Worm (Caenorhabditis elegans) whole organism, L1 larva: ENCODE measurements around the gene sna-2.

Source experiments
- aly-2 ChIP-seq: fragments of 150-350 bp; optimal IDR thresholded peaks from 2 replicates; lab custom pipeline; 2014; ENCODE audit warnings: missing biosample characterization, missing genetic modification characterization
- blmp-1 ChIP-seq: fragments of 150-350 bp; optimal IDR thresholded peaks from 2 replicates; lab custom pipeline; 2014; ENCODE audit warnings: missing biosample characterization, missing genetic modification characterization
- ceh-63 ChIP-seq: fragments of 200-800 bp; sonication (Bioruptor generic); optimal IDR thresholded peaks from 2 replicates; lab custom pipeline; 2018; ENCODE audit warnings: mild to moderate bottlenecking, missing genetic modification characterization, missing compliant biosample characterization
- ceh-88 ChIP-seq: fragments of 200-800 bp; sonication (Bioruptor generic); IDR thresholded peaks from 2 replicates; pipeline ENCODE4 v1.3.6; 2022; ENCODE audit warnings: missing genetic modification characterization, missing compliant biosample characterization
- ces-1 ChIP-seq: fragments of 150-350 bp; optimal IDR thresholded peaks from 2 replicates; lab custom pipeline; 2014; ENCODE audit warnings: missing biosample characterization, missing genetic modification reagents, missing genetic modification characterization
- dsc-1 ChIP-seq: sonication (generic microtip); optimal IDR thresholded peaks from 2 replicates; lab custom pipeline; 2016; ENCODE audit warnings: mild to moderate bottlenecking, missing genetic modification characterization, missing compliant biosample characterization
- efl-1 ChIP-seq, 4 experiments: fragments of 150-350 bp; optimal IDR thresholded peaks in 3 of 4; peaks in 1 of 4; 1 replicate in 1 of 4; 2 replicates in 3 of 4; lab custom pipeline; 2014; ENCODE audit warnings: missing biosample characterization in 2 of 4, missing genetic modification characterization in 2 of 4, missing genetic modification reagents in 2 of 4
- efl-3 ChIP-seq: fragments of 200-800 bp; sonication (Bioruptor generic); optimal IDR thresholded peaks from 2 replicates; lab custom pipeline; 2018; ENCODE audit warnings: mild to moderate bottlenecking, missing genetic modification characterization, missing compliant biosample characterization
- elt-2 ChIP-seq: sonication (generic microtip); optimal IDR thresholded peaks from 2 replicates; lab custom pipeline; 2016; ENCODE audit warnings: missing genetic modification characterization, mild to moderate bottlenecking, inconsistent platforms, missing compliant biosample characterization, missing genetic modification reagents
- fkh-8 ChIP-seq: sonication (generic microtip); optimal IDR thresholded peaks from 2 replicates; lab custom pipeline; 2016; ENCODE audit warnings: mild to moderate bottlenecking, missing genetic modification characterization, missing compliant biosample characterization
- irx-1 ChIP-seq: sonication (generic microtip); optimal IDR thresholded peaks from 2 replicates; lab custom pipeline; 2016; ENCODE audit warnings: missing genetic modification characterization, missing compliant biosample characterization
- isw-1 ChIP-seq: fragments of 200-800 bp; sonication (Bioruptor generic); IDR thresholded peaks from 2 replicates; pipeline ENCODE4 v1.3.6; 2022; ENCODE audit warnings: missing genetic modification characterization, missing compliant biosample characterization
- jun-1 ChIP-seq: fragments of 150-350 bp; optimal IDR thresholded peaks from 2 replicates; lab custom pipeline; 2014; ENCODE audit warnings: missing biosample characterization, missing genetic modification reagents, missing genetic modification characterization
- lin-14 ChIP-seq: fragments of 200-800 bp; sonication (Bioruptor generic); optimal IDR thresholded peaks from 2 replicates; lab custom pipeline; 2018; ENCODE audit warnings: mild to moderate bottlenecking, missing genetic modification characterization, moderate library complexity, missing compliant biosample characterization
- mef-2 ChIP-seq: fragments of 150-350 bp; optimal IDR thresholded peaks from 2 replicates; lab custom pipeline; 2014; ENCODE audit warnings: missing biosample characterization, missing genetic modification characterization
- mep-1 ChIP-seq: fragments of 150-350 bp; optimal IDR thresholded peaks from 2 replicates; lab custom pipeline; 2014; ENCODE audit warnings: missing biosample characterization, missing genetic modification characterization
- nhr-12 ChIP-seq: sonication (generic microtip); optimal IDR thresholded peaks from 2 replicates; lab custom pipeline; 2017; ENCODE audit warnings: missing biosample characterization, missing genetic modification characterization
- nhr-19 ChIP-seq: fragments of 200-800 bp; sonication (Bioruptor generic); conservative IDR thresholded peaks from 2 replicates; pipeline ENCODE4 v1.3.6; 2022; ENCODE audit warnings: missing genetic modification characterization, missing compliant biosample characterization
- nhr-20 ChIP-seq: sonication (generic microtip); optimal IDR thresholded peaks from 2 replicates; lab custom pipeline; 2016; ENCODE audit warnings: mild to moderate bottlenecking, missing genetic modification characterization, missing compliant biosample characterization
- nhr-71 ChIP-seq: sonication (generic microtip); optimal IDR thresholded peaks from 2 replicates; lab custom pipeline; 2016; ENCODE audit warnings: mild to moderate bottlenecking, missing genetic modification characterization, moderate library complexity, missing compliant biosample characterization
- nhr-77 ChIP-seq: fragments of 150-350 bp; optimal IDR thresholded peaks from 2 replicates; lab custom pipeline; 2014; ENCODE audit warnings: missing biosample characterization, missing genetic modification characterization
- nhr-90 ChIP-seq: sonication (generic microtip); optimal IDR thresholded peaks from 2 replicates; lab custom pipeline; 2016; ENCODE audit warnings: mild to moderate bottlenecking, missing genetic modification characterization, missing compliant biosample characterization; ENCODE audit not compliant: poor library complexity
- pqm-1 ChIP-seq: sonication (generic microtip); optimal IDR thresholded peaks from 3 replicates; lab custom pipeline; 2017; ENCODE audit warnings: missing biosample characterization, missing genetic modification characterization
- rnt-1 ChIP-seq: sonication (generic microtip); optimal IDR thresholded peaks from 2 replicates; lab custom pipeline; 2016; ENCODE audit warnings: mild to moderate bottlenecking, missing genetic modification characterization, moderate library complexity, missing compliant biosample characterization
- snpc-4 ChIP-seq: fragments of 150-350 bp; optimal IDR thresholded peaks from 2 replicates; lab custom pipeline; 2014; ENCODE audit warnings: missing biosample characterization, missing genetic modification characterization
- snu-23 ChIP-seq: sonication (generic microtip); optimal IDR thresholded peaks from 2 replicates; lab custom pipeline; 2016; ENCODE audit warnings: missing genetic modification characterization, missing compliant biosample characterization
- sox-4 ChIP-seq: sonication (generic microtip); optimal IDR thresholded peaks from 2 replicates; lab custom pipeline; 2016; ENCODE audit warnings: missing genetic modification characterization, missing compliant biosample characterization
- sptf-1 ChIP-seq: fragments of 150-350 bp; optimal IDR thresholded peaks from 2 replicates; lab custom pipeline; 2014; ENCODE audit warnings: missing biosample characterization, missing genetic modification characterization
- tbx-2 ChIP-seq: sonication (generic microtip); optimal IDR thresholded peaks from 2 replicates; lab custom pipeline; 2016; ENCODE audit warnings: missing genetic modification characterization, missing compliant biosample characterization
- tlp-1 ChIP-seq: fragments of 150-350 bp; optimal IDR thresholded peaks from 2 replicates; lab custom pipeline; 2014; ENCODE audit warnings: missing biosample characterization, missing genetic modification characterization
- unc-130 ChIP-seq: fragments of 150-350 bp; optimal IDR thresholded peaks from 2 replicates; lab custom pipeline; 2017; ENCODE audit warnings: missing biosample characterization, missing genetic modification characterization, inconsistent platforms
- unc-30 ChIP-seq: sonication (generic microtip); optimal IDR thresholded peaks from 2 replicates; lab custom pipeline; 2017; ENCODE audit warnings: missing biosample characterization, missing genetic modification characterization
- xbp-1 ChIP-seq: sonication (generic microtip); optimal IDR thresholded peaks from 2 replicates; lab custom pipeline; 2016; ENCODE audit warnings: missing genetic modification characterization, missing compliant biosample characterization
- zag-1 ChIP-seq: fragments of 150-350 bp; optimal IDR thresholded peaks from 2 replicates; lab custom pipeline; 2014; ENCODE audit warnings: missing biosample characterization, missing genetic modification characterization
- ztf-11 ChIP-seq, 2 experiments: sonication (generic microtip); optimal IDR thresholded peaks; 2 replicates each; lab custom pipeline; 2016 to 2017; ENCODE audit warnings: missing genetic modification characterization in 2 of 2, missing biosample characterization in 1 of 2, missing compliant biosample characterization in 1 of 2

Gene sna-2

DNA sequence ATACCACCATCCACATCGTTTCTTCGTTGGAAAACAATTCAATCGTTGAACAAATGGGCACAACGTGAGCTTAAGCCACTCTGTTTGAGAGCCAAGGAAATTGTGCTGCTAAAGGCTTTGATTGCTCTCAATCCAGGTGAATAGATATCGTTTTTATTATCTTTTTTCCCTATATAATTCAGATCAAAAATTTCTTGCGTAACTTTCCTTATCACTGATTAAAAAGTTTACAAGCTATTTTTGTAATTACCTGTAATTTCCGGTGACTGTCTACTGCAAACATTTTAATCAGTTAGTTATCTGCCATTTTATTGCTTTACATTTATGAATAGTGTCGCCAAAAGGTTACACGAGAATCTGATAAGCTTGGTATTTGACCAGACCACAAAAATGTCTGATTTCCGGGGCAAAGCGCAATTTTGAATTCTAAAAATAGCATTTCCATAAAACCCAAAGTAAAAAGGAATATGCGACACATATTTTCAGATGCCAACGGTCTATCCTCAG lies 14.7 kb downstream of the sna-2 start:
- TF ChIP-seq elt-2 (tag; lab: Kevin White, UChicago) (peak; percentile 81), efl-1 (optimal IDR thresholded peaks at IDR 0.05; lab: Kevin White, UChicago) (no peak), efl-1 (GFP tag; optimal IDR thresholded peaks at IDR 0.05 in 1 of 2; lab: Kevin White, UChicago) (peak in 1 of 2 experiments; percentile 90), tbx-2 (tag; lab: Kevin White, UChicago) (no peak), mep-1 (tag; lab: Kevin White, UChicago) (no peak), aly-2 (tag; lab: Kevin White, UChicago) (no peak), snu-23 (GFP tag; lab: Kevin White, UChicago) (no peak), pqm-1 (tag; lab: Kevin White, UChicago) (no peak), ces-1 (GFP tag; lab: Kevin White, UChicago) (no peak), tlp-1 (tag; lab: Kevin White, UChicago) (peak; percentile 87), efl-3 (GFP tag; lab: Kevin White, UChicago) (no peak), rnt-1 (tag; lab: Kevin White, UChicago) (no peak), xbp-1 (tag; lab: Kevin White, UChicago) (no peak), nhr-12 (tag; lab: Kevin White, UChicago) (no peak), nhr-77 (tag; lab: Kevin White, UChicago) (no peak), sox-4 (tag; lab: Kevin White, UChicago) (no peak), blmp-1 (tag; lab: Kevin White, UChicago) (no peak), nhr-20 (tag; lab: Kevin White, UChicago) (no peak), unc-130 (no peak)

DNA sequence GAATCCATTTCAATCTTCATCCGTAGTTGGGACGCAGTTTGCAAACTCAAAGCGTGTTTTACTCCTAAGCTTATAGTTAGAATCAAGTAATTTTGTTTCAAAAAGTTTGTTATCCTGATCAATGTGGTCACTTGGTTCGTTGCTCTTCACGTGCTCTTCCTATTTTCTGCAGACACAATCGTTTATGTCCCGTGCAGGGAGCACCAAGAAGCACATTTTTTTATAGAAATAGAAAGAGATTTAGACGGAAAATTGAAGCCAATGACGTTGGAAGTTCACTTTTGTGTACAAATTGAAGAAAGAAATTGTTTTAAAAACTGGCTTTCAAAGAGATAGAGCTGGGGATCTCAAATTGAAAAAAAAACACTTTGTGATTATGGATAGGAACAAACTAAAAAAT lies 15.7 kb downstream of the sna-2 start:
- TF ChIP-seq ztf-11 (tag; optimal IDR thresholded peaks at IDR 0.05; lab: Kevin White, UChicago) (no peak), rnt-1 (tag; lab: Kevin White, UChicago) (peak; percentile 29), nhr-20 (tag; lab: Kevin White, UChicago) (peak; percentile 28), ceh-88 (GFP tag; lab: Robert Waterston, UW) (no peak), dsc-1 (tag; lab: Kevin White, UChicago) (peak; percentile 15), nhr-71 (peak; percentile 55), nhr-19 (GFP tag; lab: Robert Waterston, UW) (peak; percentile 35; the same call in 1 of the 2 replicates), lin-14 (GFP tag; lab: Kevin White, UChicago) (peak; percentile 59), fkh-8 (tag; lab: Kevin White, UChicago) (peak; percentile 4)

DNA sequence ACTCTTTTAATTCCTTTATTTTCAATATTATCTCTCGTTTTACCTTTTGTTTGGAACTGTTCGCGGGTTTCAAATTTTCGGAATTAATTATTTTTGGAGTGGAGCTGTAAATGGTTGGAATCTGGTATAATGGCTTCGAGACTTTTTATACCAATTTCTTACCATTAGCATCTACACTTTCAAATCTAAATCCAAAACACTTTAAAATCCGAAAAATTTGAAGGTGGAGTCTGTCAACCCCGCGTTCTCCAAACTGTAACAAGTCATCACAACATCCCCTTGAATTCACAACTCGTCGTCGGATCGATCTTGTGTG lies 20.1 kb downstream of the sna-2 start, which contains the start of gene nhr-97:
Gene nhr-97 (plus strand): TSS at position 217 of the 316 bp plus-strand sequence.
- TF ChIP-seq isw-1 (GFP tag; lab: Robert Waterston, UW) (no peak), ceh-63 (GFP tag; lab: Kevin White, UChicago) (no peak), zag-1 (tag; lab: Kevin White, UChicago) (no peak), ztf-11 (tag; optimal IDR thresholded peaks at IDR 0.05; lab: Kevin White, UChicago) (no peak), snpc-4 (tag; lab: Kevin White, UChicago) (no peak), sox-4 (tag; lab: Kevin White, UChicago) (no peak), jun-1 (tag; lab: Kevin White, UChicago) (no peak), nhr-90 (tag; lab: Kevin White, UChicago) (no peak), unc-30 (tag; lab: Kevin White, UChicago) (no peak), efl-3 (GFP tag; lab: Kevin White, UChicago) (no peak), mef-2 (tag; lab: Kevin White, UChicago) (no peak), sptf-1 (tag; lab: Kevin White, UChicago) (no peak), irx-1 (tag; lab: Kevin White, UChicago) (no peak), ceh-88 (GFP tag; lab: Robert Waterston, UW) (no peak)
